Fruit fly (Drosophila melanogaster) whole organism, prepupa: ENCODE data around the gene Sgs5.

Experiments used
- CG15336 ChIP-seq: fragments of 200-800 bp; sonication (Bioruptor generic); IDR thresholded peaks from 2 replicates; pipeline ENCODE4 v1.3.6; 2022; ENCODE audit warnings: missing biosample characterization, missing genetic modification characterization
- CG6163 ChIP-seq: fragments of 200-800 bp; sonication (Bioruptor generic); IDR thresholded peaks from 3 replicates; pipeline ENCODE4 v1.3.6; 2022; ENCODE audit warnings: missing biosample characterization, missing genetic modification characterization
- CG8632 ChIP-seq: fragments of 200-800 bp; sonication (Bioruptor generic); optimal IDR thresholded peaks from 3 replicates; lab custom pipeline; 2016; ENCODE audit warnings: missing biosample characterization, missing genetic modification characterization
- Eip93F ChIP-seq: fragments of 200-800 bp; sonication (Bioruptor generic); optimal IDR thresholded peaks from 2 replicates; lab custom pipeline; 2016; ENCODE audit warnings: missing biosample characterization, mild to moderate bottlenecking, missing genetic modification characterization
- Gug ChIP-seq: fragments of 200-800 bp; sonication (Bioruptor generic); IDR thresholded peaks from 2 replicates; pipeline ENCODE4 v1.3.6; 2022; ENCODE audit warnings: missing biosample characterization, missing genetic modification characterization
- Lpt ChIP-seq: fragments of 200-800 bp; sonication (Bioruptor generic); optimal IDR thresholded peaks from 3 replicates; lab custom pipeline; 2016; ENCODE audit warnings: missing biosample characterization, missing genetic modification characterization
- OdsH ChIP-seq: fragments of 200-800 bp; sonication (Bioruptor generic); optimal IDR thresholded peaks from 3 replicates; lab custom pipeline; 2016; ENCODE audit warnings: missing biosample characterization, missing genetic modification characterization
- Sox14 ChIP-seq: fragments of 200-800 bp; sonication (Bioruptor generic); optimal IDR thresholded peaks from 3 replicates; lab custom pipeline; 2016; ENCODE audit warnings: missing biosample characterization, missing genetic modification characterization
- eg ChIP-seq: fragments of 200-800 bp; sonication (Bioruptor generic); IDR thresholded peaks from 3 replicates; pipeline ENCODE4 v1.3.6; 2022; ENCODE audit warnings: missing biosample characterization, missing genetic modification characterization
- pdm3 ChIP-seq: fragments of 200-800 bp; sonication (Bioruptor generic); optimal IDR thresholded peaks from 3 replicates; lab custom pipeline; 2016; ENCODE audit warnings: missing biosample characterization, missing genetic modification characterization
- topi ChIP-seq: fragments of 200-800 bp; sonication (Bioruptor generic); optimal IDR thresholded peaks from 3 replicates; lab custom pipeline; 2016; ENCODE audit warnings: missing biosample characterization, missing genetic modification characterization

- no peak for TF ChIP-seq CG6163 (GFP tag; lab: Robert Waterston, UW)
- no peak for TF ChIP-seq Eip93F (GFP tag; lab: Kevin White, UChicago)
- peak; percentile 33 for TF ChIP-seq CG8632 (GFP tag; lab: Kevin White, UChicago)
- TF ChIP-seq Lpt, result no peak
- no peak for TF ChIP-seq Gug (GFP tag; lab: Robert Waterston, UW)
- peak; percentile 37 for TF ChIP-seq topi (GFP tag; lab: Kevin White, UChicago)
- peak; percentile 12 for TF ChIP-seq Sox14
- no peak for TF ChIP-seq pdm3 (GFP tag; lab: Kevin White, UChicago)
- TF ChIP-seq CG15336 (GFP tag; lab: Robert Waterston, UW), result peak; percentile 37
- peak; percentile 50 for TF ChIP-seq OdsH (GFP tag; lab: Kevin White, UChicago)
- TF ChIP-seq eg (GFP tag; lab: Robert Waterston, UW), result peak; percentile 45; the same call in 1 of the 3 replicates
Measured at dm6 chr3R:17604198-17604879, 9.2 kb downstream of the Sgs5 start.
